Fruit fly (Drosophila melanogaster) whole organism, wandering third instar larva: Measurements from ENCODE around the gene CG14441.
A peak's percentile ranks its signal among the peaks of the same experiment; 100 is the strongest.

Experiments used
- Abd-B ChIP-seq: fragments of >200 bp; optimal IDR thresholded peaks from 2 replicates; lab custom pipeline; 2017; ENCODE audit warnings: missing biosample characterization, missing genetic modification characterization
- CG32264 ChIP-seq: fragments of 200-800 bp; sonication (Bioruptor generic); optimal IDR thresholded peaks from 2 replicates; lab custom pipeline; 2016; ENCODE audit warnings: missing biosample characterization, missing genetic modification characterization
- CG9705 ChIP-seq: fragments of 200-800 bp; sonication (Bioruptor generic); optimal IDR thresholded peaks from 2 replicates; lab custom pipeline; 2018; ENCODE audit warnings: missing biosample characterization, mild to moderate bottlenecking, missing genetic modification characterization
- CrebA ChIP-seq: fragments of 200-800 bp; sonication (Bioruptor generic); optimal IDR thresholded peaks from 2 replicates; lab custom pipeline; 2016; ENCODE audit warnings: missing biosample characterization, mild to moderate bottlenecking, missing genetic modification characterization, borderline replicate concordance
- Dfd ChIP-seq: fragments of >200 bp; optimal IDR thresholded peaks from 2 replicates; lab custom pipeline; 2017; ENCODE audit warnings: missing biosample characterization, missing genetic modification characterization
- Dif ChIP-seq: fragments of 200-275, 200-300 bp; sonication (Bioruptor generic); optimal IDR thresholded peaks from 2 replicates; lab custom pipeline; 2018; ENCODE audit warnings: missing biosample characterization, missing genetic modification characterization; ENCODE audit not compliant: partially characterized antibody
- GATAd ChIP-seq: sonication (Bioruptor generic); optimal IDR thresholded peaks from 2 replicates; lab custom pipeline; 2016; ENCODE audit warnings: missing biosample characterization, missing genetic modification characterization
- HLH106 ChIP-seq: fragments of 200-800 bp; optimal IDR thresholded peaks from 3 replicates; lab custom pipeline; 2019; ENCODE audit warnings: missing biosample characterization, mild to moderate bottlenecking, missing genetic modification characterization, moderate library complexity
- Hnf4 ChIP-seq: fragments of 200-800 bp; sonication (Bioruptor generic); optimal IDR thresholded peaks from 2 replicates; lab custom pipeline; 2016; ENCODE audit warnings: missing biosample characterization, mild to moderate bottlenecking, missing genetic modification characterization
- Hr78 ChIP-seq: fragments of >200 bp; optimal IDR thresholded peaks from 2 replicates; lab custom pipeline; 2017; ENCODE audit warnings: missing biosample characterization, missing genetic modification characterization
- Hr83 ChIP-seq: fragments of 200-300 bp; sonication (Bioruptor generic); optimal IDR thresholded peaks from 2 replicates; lab custom pipeline; 2016; ENCODE audit warnings: missing biosample characterization, mild to moderate bottlenecking, missing genetic modification characterization, moderate library complexity; ENCODE audit not compliant: poor library complexity, severe bottlenecking
- Jra ChIP-seq: sonication (Bioruptor generic); optimal IDR thresholded peaks from 2 replicates; lab custom pipeline; 2016; ENCODE audit warnings: missing biosample characterization, missing genetic modification characterization
- Mio ChIP-seq: sonication (Bioruptor generic); optimal IDR thresholded peaks from 2 replicates; lab custom pipeline; 2016; ENCODE audit warnings: missing biosample characterization, missing genetic modification characterization
- Myc ChIP-seq: fragments of >200 bp; optimal IDR thresholded peaks from 2 replicates; lab custom pipeline; 2017
- N ChIP-seq: fragments of >200 bp; optimal IDR thresholded peaks from 2 replicates; lab custom pipeline; 2018; ENCODE audit warnings: missing biosample characterization, missing external identifiers, missing genetic modification characterization
- OdsH ChIP-seq: fragments of 200-800 bp; sonication (Bioruptor generic); optimal IDR thresholded peaks from 2 replicates; lab custom pipeline; 2016; ENCODE audit warnings: missing biosample characterization, mild to moderate bottlenecking, missing genetic modification characterization
- Rel ChIP-seq, 2 experiments: fragments of 200-800 bp; sonication (Bioruptor generic) in 1 of 2; optimal IDR thresholded peaks; 2 replicates in 1 of 2; 3 replicates in 1 of 2; lab custom pipeline; 2016 to 2019; ENCODE audit warnings: mild to moderate bottlenecking in 2 of 2, missing biosample characterization in 2 of 2, missing genetic modification characterization in 2 of 2, moderate library complexity in 1 of 2
- Sp1 ChIP-seq: fragments of 200-800 bp; sonication (Bioruptor generic); optimal IDR thresholded peaks from 3 replicates; lab custom pipeline; 2019; ENCODE audit warnings: missing biosample characterization, mild to moderate bottlenecking, missing genetic modification characterization, moderate library complexity
- Vsx2 ChIP-seq: fragments of 200-300, 225-300 bp; sonication (Bioruptor generic); optimal IDR thresholded peaks from 2 replicates; lab custom pipeline; 2018; ENCODE audit warnings: missing biosample characterization, missing genetic modification characterization; ENCODE audit not compliant: partially characterized antibody
- br ChIP-seq: fragments of 200-800 bp; sonication (Bioruptor generic); optimal IDR thresholded peaks from 2 replicates; lab custom pipeline; 2016; ENCODE audit warnings: missing biosample characterization, missing genetic modification characterization
- brk ChIP-seq: fragments of 200-800 bp; sonication (Bioruptor generic); optimal IDR thresholded peaks from 2 replicates; lab custom pipeline; 2016; ENCODE audit warnings: missing biosample characterization, mild to moderate bottlenecking, missing genetic modification characterization
- dl ChIP-seq, 2 experiments: fragments of 175-275, 200-275 bp in 1 of 2; fragments of 200-275 bp in 1 of 2; sonication (Bioruptor generic); optimal IDR thresholded peaks; lab custom pipeline; 2018; ENCODE audit warnings: mild to moderate bottlenecking in 2 of 2, missing biosample characterization in 2 of 2, missing genetic modification characterization in 2 of 2, moderate library complexity in 2 of 2; ENCODE audit not compliant: partially characterized antibody in 2 of 2, insufficient read depth in 1 of 2
- dsf ChIP-seq: sonication (Bioruptor generic); optimal IDR thresholded peaks from 2 replicates; lab custom pipeline; 2016; ENCODE audit warnings: missing biosample characterization, missing genetic modification characterization, borderline replicate concordance
- ey ChIP-seq: fragments of 200-800 bp; sonication (Bioruptor generic); optimal IDR thresholded peaks from 2 replicates; lab custom pipeline; 2016; ENCODE audit warnings: missing biosample characterization, missing genetic modification characterization
- foxo ChIP-seq, 2 experiments: fragments of 200-800 bp; sonication (Bioruptor generic); optimal IDR thresholded peaks; 2 replicates in 1 of 2; 3 replicates in 1 of 2; lab custom pipeline; 2016 to 2017; ENCODE audit warnings: missing biosample characterization in 2 of 2, missing genetic modification characterization in 2 of 2
- fru ChIP-seq: fragments of 200-800 bp; sonication (Bioruptor generic); optimal IDR thresholded peaks from 3 replicates; lab custom pipeline; 2016; ENCODE audit warnings: missing biosample characterization, mild to moderate bottlenecking, missing genetic modification characterization
- h ChIP-seq: fragments of 200-800 bp; sonication (Bioruptor generic); optimal IDR thresholded peaks from 3 replicates; lab custom pipeline; 2016; ENCODE audit warnings: missing biosample characterization, mild to moderate bottlenecking, missing genetic modification characterization
- jim ChIP-seq: fragments of 175-275, 200-325 bp; sonication (Bioruptor generic); optimal IDR thresholded peaks from 2 replicates; lab custom pipeline; 2016; ENCODE audit warnings: missing biosample characterization, mild to moderate bottlenecking, missing genetic modification characterization
- lola ChIP-seq: fragments of >200 bp; optimal IDR thresholded peaks from 2 replicates; lab custom pipeline; 2017; ENCODE audit warnings: missing biosample characterization, missing genetic modification characterization
- pan ChIP-seq: fragments of >200 bp; optimal IDR thresholded peaks from 2 replicates; lab custom pipeline; 2017
- psq ChIP-seq: fragments of 200-800 bp; sonication (Bioruptor generic); optimal IDR thresholded peaks from 3 replicates; lab custom pipeline; 2017; ENCODE audit warnings: missing biosample characterization, mild to moderate bottlenecking, missing genetic modification characterization, moderate library complexity
- rgr ChIP-seq: fragments of 200-800 bp; sonication (Bioruptor generic); optimal IDR thresholded peaks from 3 replicates; lab custom pipeline; 2016; ENCODE audit warnings: missing biosample characterization, mild to moderate bottlenecking, missing genetic modification characterization
- sage ChIP-seq: fragments of 200-800 bp; sonication (Bioruptor generic); optimal IDR thresholded peaks from 2 replicates; lab custom pipeline; 2016; ENCODE audit warnings: missing biosample characterization, mild to moderate bottlenecking, missing genetic modification characterization
- sv ChIP-seq: fragments of 200-800 bp; sonication (Bioruptor generic); optimal IDR thresholded peaks from 3 replicates; lab custom pipeline; 2016; ENCODE audit warnings: missing biosample characterization, missing genetic modification characterization
- tai ChIP-seq: sonication (Bioruptor generic); optimal IDR thresholded peaks from 2 replicates; lab custom pipeline; 2016; ENCODE audit warnings: missing biosample characterization, missing genetic modification characterization
- woc ChIP-seq: sonication (Bioruptor generic); optimal IDR thresholded peaks from 2 replicates; lab custom pipeline; 2016; ENCODE audit warnings: missing biosample characterization, mild to moderate bottlenecking, missing genetic modification characterization

Gene CG14441

dm6 chrX:6662876-6663551 lies 36.3 kb upstream of the CG14441 start:
- TF ChIP-seq foxo (GFP tag; optimal IDR thresholded peaks at IDR 0.05; lab: Kevin White, UChicago) (peak in 1 of 2 experiments; percentile 38), Sp1 (no peak), sage (GFP tag; lab: Kevin White, UChicago) (no peak), ey (GFP tag; lab: Kevin White, UChicago) (peak; percentile 12), fru (GFP tag; lab: Kevin White, UChicago) (peak; percentile 31), pan (lab: Kevin White, UChicago) (no peak)

dm6 chrX:6663976-6664375 lies 35.3 kb upstream of the CG14441 start:
- TF ChIP-seq woc (GFP tag; lab: Kevin White, UChicago): no peak
- no peak for TF ChIP-seq Mio (GFP tag; lab: Kevin White, UChicago)
- no peak for TF ChIP-seq Rel (GFP tag; optimal IDR thresholded peaks at IDR 0.05; lab: Kevin White, UChicago)
- TF ChIP-seq Rel (tag; optimal IDR thresholded peaks at IDR 0.05; lab: Kevin White, UChicago): peak; percentile 32
- TF ChIP-seq CrebA (GFP tag; lab: Kevin White, UChicago): no peak
- no peak for TF ChIP-seq Jra (GFP tag; lab: Kevin White, UChicago)
- TF ChIP-seq, all 38 proteins: peak for 1

dm6 chrX:6673637-6674487 lies 25.4 kb upstream of the CG14441 start, which contains the start of the genes CG3198 and Mcm6:
CG3198 (minus strand) TSS chrX:6673973.
Mcm6 (plus strand) TSS chrX:6674387.
- TF ChIP-seq foxo (GFP tag; optimal IDR thresholded peaks at IDR 0.05; lab: Kevin White, UChicago) (no peak), ey (GFP tag; lab: Kevin White, UChicago) (no peak), Dfd (no peak), N (no peak), Rel (GFP tag; optimal IDR thresholded peaks at IDR 0.05; lab: Kevin White, UChicago) (no peak), Rel (tag; optimal IDR thresholded peaks at IDR 0.05; lab: Kevin White, UChicago) (no peak), Hnf4 (no peak), Myc (lab: Kevin White, UChicago) (peak; percentile 6), HLH106 (tag; lab: Kevin White, UChicago) (peak; percentile 16)

- TF ChIP-seq N (no peak), Abd-B (no peak), Hr78 (GFP tag; lab: Kevin White, UChicago) (no peak), ey (GFP tag; lab: Kevin White, UChicago) (peak; percentile 2), pan (lab: Kevin White, UChicago) (no peak), Sp1 (peak; percentile 17), tai (GFP tag; lab: Kevin White, UChicago) (no peak), Vsx2 (GFP tag; lab: Kevin White, UChicago) (no peak), brk (GFP tag; lab: Kevin White, UChicago) (no peak), dl (GFP tag; optimal IDR thresholded peaks at IDR 0.05; lab: Kevin White, UChicago; ENCODE audit: insufficient read depth in 1 of 2, partially characterized antibody in 2 of 2) (no peak), Rel (GFP tag; optimal IDR thresholded peaks at IDR 0.05; lab: Kevin White, UChicago) (no peak), Rel (tag; optimal IDR thresholded peaks at IDR 0.05; lab: Kevin White, UChicago) (peak; percentile 1), br (GFP tag; lab: Kevin White, UChicago) (no peak), Dif (no peak), fru (GFP tag; lab: Kevin White, UChicago) (no peak), Hnf4 (no peak), dsf (GFP tag; lab: Kevin White, UChicago) (no peak), rgr (GFP tag; lab: Kevin White, UChicago) (peak; percentile 39), GATAd (GFP tag; lab: Kevin White, UChicago) (no peak), Dfd (no peak), lola (GFP tag; lab: Kevin White, UChicago) (no peak), sage (GFP tag; lab: Kevin White, UChicago) (no peak), CG32264 (GFP tag; lab: Kevin White, UChicago) (no peak), CrebA (GFP tag; lab: Kevin White, UChicago) (no peak), Mio (GFP tag; lab: Kevin White, UChicago) (no peak), OdsH (GFP tag; lab: Kevin White, UChicago) (no peak), foxo (GFP tag; optimal IDR thresholded peaks at IDR 0.05; lab: Kevin White, UChicago) (peak in 1 of 2 experiments; percentile 36), psq (GFP tag; lab: Kevin White, UChicago) (no peak), woc (GFP tag; lab: Kevin White, UChicago) (peak; percentile 48), Jra (GFP tag; lab: Kevin White, UChicago) (no peak), sv (GFP tag; lab: Kevin White, UChicago) (peak; percentile 6), h (GFP tag; lab: Kevin White, UChicago) (peak; percentile 36), HLH106 (tag; lab: Kevin White, UChicago) (peak; percentile 45), Myc (lab: Kevin White, UChicago) (no peak), jim (GFP tag; lab: Kevin White, UChicago) (no peak), CG9705 (GFP tag; lab: Kevin White, UChicago) (no peak), Hr83 (GFP tag; lab: Kevin White, UChicago) (no peak)
Observed at dm6 chrX:6677826-6678489, 21.4 kb upstream of the CG14441 start, which contains the start of gene Fum1. Fum1 (plus strand) TSS chrX:6678424.
